Worm (Caenorhabditis elegans) whole organism, L3 larva: ENCODE results near the gene vglu-3.

Experiments
- aly-2 ChIP-seq: fragments of 150-350 bp; optimal IDR thresholded peaks from 2 replicates; lab custom pipeline; 2014; ENCODE audit warnings: missing biosample characterization, missing genetic modification characterization
- ama-1 ChIP-seq: fragments of 150-350 bp; optimal IDR thresholded peaks from 2 replicates; lab custom pipeline; 2018
- ceh-16 ChIP-seq: sonication (generic microtip); optimal IDR thresholded peaks from 2 replicates; lab custom pipeline; 2017; ENCODE audit warnings: missing biosample characterization, missing genetic modification characterization
- ceh-28 ChIP-seq: fragments of 150-350 bp; optimal IDR thresholded peaks from 2 replicates; lab custom pipeline; 2014; ENCODE audit warnings: missing biosample characterization, missing genetic modification reagents, missing genetic modification characterization
- ceh-82 ChIP-seq: fragments of 150-350 bp; optimal IDR thresholded peaks from 2 replicates; lab custom pipeline; 2014; ENCODE audit warnings: missing biosample characterization, missing genetic modification characterization
- ceh-9 ChIP-seq: sonication (generic microtip); optimal IDR thresholded peaks from 2 replicates; lab custom pipeline; 2018; ENCODE audit warnings: missing biosample characterization, missing genetic modification characterization
- daf-12 ChIP-seq: fragments of 150-350 bp; optimal IDR thresholded peaks from 2 replicates; lab custom pipeline; 2014; ENCODE audit warnings: missing biosample characterization, missing genetic modification reagents, missing genetic modification characterization
- egl-27 ChIP-seq: sonication (generic microtip); optimal IDR thresholded peaks from 4 replicates; lab custom pipeline; 2017; ENCODE audit warnings: missing biosample characterization, missing genetic modification reagents, missing genetic modification characterization
- egl-5 ChIP-seq: fragments of 150-350 bp; optimal IDR thresholded peaks from 2 replicates; lab custom pipeline; 2017; ENCODE audit warnings: missing biosample characterization, missing genetic modification reagents, missing genetic modification characterization, inconsistent platforms
- elt-1 ChIP-seq: fragments of 150-350 bp; optimal IDR thresholded peaks from 2 replicates; lab custom pipeline; 2014; ENCODE audit warnings: missing biosample characterization, missing genetic modification characterization
- elt-2 ChIP-seq: sonication (generic microtip); optimal IDR thresholded peaks from 2 replicates; lab custom pipeline; 2016; ENCODE audit warnings: missing genetic modification reagents, mild to moderate bottlenecking, missing genetic modification characterization, missing compliant biosample characterization
- elt-3 ChIP-seq, 3 experiments: fragments of 150-350 bp in 1 of 3; sonication (generic microtip) in 2 of 3; optimal IDR thresholded peaks; 2 replicates in 2 of 3; 4 replicates in 1 of 3; lab custom pipeline; 2014 to 2017; ENCODE audit warnings: missing biosample characterization in 3 of 3, missing genetic modification characterization in 3 of 3
- fkh-10 ChIP-seq: sonication (generic microtip); optimal IDR thresholded peaks from 2 replicates; lab custom pipeline; 2017; ENCODE audit warnings: missing biosample characterization, missing genetic modification reagents, missing genetic modification characterization
- fkh-2 ChIP-seq: fragments of 150-350 bp; optimal IDR thresholded peaks from 2 replicates; lab custom pipeline; 2014; ENCODE audit warnings: missing biosample characterization, missing genetic modification reagents, missing genetic modification characterization
- fos-1 ChIP-seq: fragments of 150-350 bp; optimal IDR thresholded peaks from 2 replicates; lab custom pipeline; 2014; ENCODE audit warnings: missing biosample characterization, missing genetic modification characterization
- hmg-11 ChIP-seq: sonication (generic microtip); optimal IDR thresholded peaks from 2 replicates; lab custom pipeline; 2016; ENCODE audit warnings: missing genetic modification characterization, missing compliant biosample characterization
- jun-1 ChIP-seq: fragments of 150-350 bp; optimal IDR thresholded peaks from 2 replicates; lab custom pipeline; 2014; ENCODE audit warnings: missing biosample characterization, missing genetic modification reagents, missing genetic modification characterization
- lin-15B ChIP-seq: fragments of 150-350 bp; optimal IDR thresholded peaks from 2 replicates; lab custom pipeline; 2014; ENCODE audit warnings: missing biosample characterization, missing genetic modification characterization
- lin-39 ChIP-seq: fragments of 150-350 bp; optimal IDR thresholded peaks from 2 replicates; lab custom pipeline; 2018; ENCODE audit warnings: missing biosample characterization, missing genetic modification reagents, missing genetic modification characterization
- lsy-12 ChIP-seq: sonication (generic microtip); optimal IDR thresholded peaks from 2 replicates; lab custom pipeline; 2016; ENCODE audit warnings: mild to moderate bottlenecking, missing genetic modification characterization, missing compliant biosample characterization
- mdl-1 ChIP-seq: fragments of 150-350 bp; optimal IDR thresholded peaks from 2 replicates; lab custom pipeline; 2014; ENCODE audit warnings: missing biosample characterization, missing genetic modification characterization
- nfya-1 ChIP-seq: sonication (generic microtip); optimal IDR thresholded peaks from 2 replicates; lab custom pipeline; 2017; ENCODE audit warnings: missing genetic modification characterization, mild to moderate bottlenecking, missing compliant biosample characterization, antibody characterized with exemption, moderate library complexity; ENCODE audit not compliant: insufficient read depth
- nhr-11 ChIP-seq: fragments of 150-350 bp; optimal IDR thresholded peaks from 2 replicates; lab custom pipeline; 2014; ENCODE audit warnings: missing biosample characterization, missing genetic modification characterization
- nhr-12 ChIP-seq: fragments of 150-350 bp; optimal IDR thresholded peaks from 2 replicates; lab custom pipeline; 2014; ENCODE audit warnings: missing biosample characterization, missing genetic modification characterization
- nhr-25 ChIP-seq: sonication (generic microtip); optimal IDR thresholded peaks from 2 replicates; lab custom pipeline; 2017; ENCODE audit warnings: missing biosample characterization, missing genetic modification characterization
- nhr-43 ChIP-seq: sonication (generic microtip); optimal IDR thresholded peaks from 2 replicates; lab custom pipeline; 2016; ENCODE audit warnings: mild to moderate bottlenecking, missing genetic modification characterization, missing compliant biosample characterization; ENCODE audit not compliant: poor library complexity, severe bottlenecking
- nhr-67 ChIP-seq: fragments of 150-350 bp; optimal IDR thresholded peaks from 2 replicates; lab custom pipeline; 2014; ENCODE audit warnings: missing biosample characterization, missing genetic modification characterization
- nhr-77 ChIP-seq: fragments of 150-350 bp; optimal IDR thresholded peaks from 2 replicates; lab custom pipeline; 2014; ENCODE audit warnings: missing biosample characterization, missing genetic modification characterization
- pha-4 ChIP-seq: fragments of 150-350 bp; optimal IDR thresholded peaks from 2 replicates; lab custom pipeline; 2014; ENCODE audit warnings: missing biosample characterization, missing genetic modification reagents, missing genetic modification characterization
- pqm-1 ChIP-seq: fragments of 150-350 bp; optimal IDR thresholded peaks from 2 replicates; lab custom pipeline; 2017; ENCODE audit warnings: missing biosample characterization, missing genetic modification characterization, inconsistent platforms
- sea-2 ChIP-seq: fragments of 150-350 bp; sonication (generic microtip); optimal IDR thresholded peaks from 4 replicates; lab custom pipeline; 2014; ENCODE audit warnings: missing biosample characterization, missing genetic modification reagents, missing genetic modification characterization
- skn-1 ChIP-seq: fragments of 150-350 bp; optimal IDR thresholded peaks from 2 replicates; lab custom pipeline; 2014; ENCODE audit warnings: missing biosample characterization, missing genetic modification characterization
- snpc-4 ChIP-seq: fragments of 150-350 bp; optimal IDR thresholded peaks from 2 replicates; lab custom pipeline; 2014; ENCODE audit warnings: missing biosample characterization, missing genetic modification characterization
- tbx-2 ChIP-seq: sonication (generic microtip); optimal IDR thresholded peaks from 2 replicates; lab custom pipeline; 2016; ENCODE audit warnings: mild to moderate bottlenecking, missing genetic modification characterization, missing compliant biosample characterization
- unc-39 ChIP-seq: sonication (generic microtip); optimal IDR thresholded peaks from 4 replicates; lab custom pipeline; 2017; ENCODE audit warnings: missing biosample characterization, missing genetic modification characterization
- unc-62 ChIP-seq: fragments of 150-350 bp; sonication (generic microtip); optimal IDR thresholded peaks from 4 replicates; lab custom pipeline; 2014; ENCODE audit warnings: missing biosample characterization, missing genetic modification reagents, missing genetic modification characterization

The vglu-3 gene

ce11 chrIII:10271807-10272206, 28.4 kb upstream of the vglu-3 start:
- TF ChIP-seq daf-12 (tag; lab: Kevin White, UChicago) (no peak), snpc-4 (no peak), lin-15B (tag; lab: Kevin White, UChicago) (no peak), nhr-77 (tag; lab: Kevin White, UChicago) (no peak), nhr-67 (tag; lab: Kevin White, UChicago) (no peak), mdl-1 (tag; lab: Kevin White, UChicago) (no peak), ceh-82 (tag; lab: Kevin White, UChicago) (no peak)
- TF ChIP-seq, all 47 proteins: peak for 0

DNA sequence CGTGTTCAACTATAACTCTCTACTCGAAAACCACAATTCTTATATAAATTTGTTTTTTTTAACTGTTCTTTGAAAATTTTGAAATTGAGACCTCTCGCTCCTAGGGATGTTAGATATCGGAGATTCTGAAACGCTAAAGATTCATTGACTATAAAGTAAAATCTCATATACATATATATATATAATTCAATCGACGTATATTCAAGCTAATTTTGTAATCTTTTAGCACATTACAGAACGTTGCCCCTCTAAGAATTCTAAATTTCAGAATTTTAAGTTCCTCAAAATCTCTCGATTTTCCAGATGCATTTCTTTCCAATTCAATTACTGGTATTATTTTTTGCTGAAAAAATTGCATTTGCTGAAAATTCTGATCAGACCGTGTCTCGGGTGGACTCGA, 21.4 kb upstream of the vglu-3 start, which contains the start of gene pad-2:
Gene pad-2 (plus strand): TSS at position 301 of the 400 bp plus-strand sequence.
- TF ChIP-seq ama-1 (lab: Kevin White, UChicago): no peak
- no peak for TF ChIP-seq nhr-11 (tag; lab: Kevin White, UChicago)
- TF ChIP-seq nhr-67 (tag; lab: Kevin White, UChicago): no peak
- TF ChIP-seq fkh-2 (tag; lab: Kevin White, UChicago): no peak
- no peak for TF ChIP-seq fkh-10 (GFP tag; lab: Kevin White, UChicago)
- no peak for TF ChIP-seq ceh-9
- TF ChIP-seq nhr-77 (tag; lab: Kevin White, UChicago): no peak
- no peak for TF ChIP-seq unc-62 (GFP tag; lab: Kevin White, UChicago)
- no peak for TF ChIP-seq egl-5 (tag; lab: Kevin White, UChicago)
- TF ChIP-seq tbx-2: no peak
- no peak for TF ChIP-seq mdl-1 (tag; lab: Kevin White, UChicago)
- TF ChIP-seq pha-4 (tag; lab: Kevin White, UChicago): no peak
- TF ChIP-seq pqm-1 (tag; lab: Kevin White, UChicago): no peak
- no peak for TF ChIP-seq egl-27 (tag; lab: Kevin White, UChicago)
- TF ChIP-seq ceh-16 (tag; lab: Kevin White, UChicago): no peak
- TF ChIP-seq elt-1 (tag; lab: Kevin White, UChicago): no peak

ce11 chrIII:10284214-10284613, 16.0 kb upstream of the vglu-3 start:
- TF ChIP-seq lin-39 (tag; lab: Kevin White, UChicago): peak; percentile 94
- no peak for TF ChIP-seq fkh-2 (tag; lab: Kevin White, UChicago)
- TF ChIP-seq daf-12 (tag; lab: Kevin White, UChicago): no peak
- TF ChIP-seq nfya-1 (tag; lab: Kevin White, UChicago): peak; percentile 74
- TF ChIP-seq lin-15B (tag; lab: Kevin White, UChicago): peak; percentile 52
- peak; percentile 31 for TF ChIP-seq ceh-28 (tag; lab: Kevin White, UChicago)
- peak; percentile 87 for TF ChIP-seq fkh-10 (GFP tag; lab: Kevin White, UChicago)
- TF ChIP-seq fos-1 (tag; lab: Kevin White, UChicago): no peak
- no peak for TF ChIP-seq ama-1 (lab: Kevin White, UChicago)
- TF ChIP-seq snpc-4: peak; percentile 11
- TF ChIP-seq mdl-1 (tag; lab: Kevin White, UChicago): peak; percentile 12
- TF ChIP-seq tbx-2: peak; percentile 8
- peak; percentile 73 for TF ChIP-seq hmg-11 (tag; lab: Kevin White, UChicago)
- peak; percentile 13 for TF ChIP-seq elt-1 (tag; lab: Kevin White, UChicago)
- no peak for TF ChIP-seq pha-4 (tag; lab: Kevin White, UChicago)
- peak; percentile 8 for TF ChIP-seq sea-2 (GFP tag; lab: Kevin White, UChicago)

- TF ChIP-seq snpc-4: no peak
- TF ChIP-seq mdl-1 (tag; lab: Kevin White, UChicago): no peak
- no peak for TF ChIP-seq lsy-12 (tag; lab: Kevin White, UChicago)
- TF ChIP-seq aly-2: no peak
- TF ChIP-seq elt-3 (tag; optimal IDR thresholded peaks at IDR 0.05; lab: Kevin White, UChicago): no peak
- no peak for TF ChIP-seq unc-39 (tag; lab: Kevin White, UChicago)
- no peak for TF ChIP-seq nhr-25 (tag; lab: Kevin White, UChicago)
- TF ChIP-seq nhr-67 (tag; lab: Kevin White, UChicago): no peak
- TF ChIP-seq skn-1: no peak
- TF ChIP-seq nhr-43 (tag; lab: Kevin White, UChicago): no peak
- TF ChIP-seq lin-15B (tag; lab: Kevin White, UChicago): no peak
- TF ChIP-seq ceh-16 (tag; lab: Kevin White, UChicago): no peak
- no peak for TF ChIP-seq elt-2
- TF ChIP-seq nhr-11 (tag; lab: Kevin White, UChicago): no peak
- no peak for TF ChIP-seq fkh-10 (GFP tag; lab: Kevin White, UChicago)
- no peak for TF ChIP-seq nhr-12 (tag; lab: Kevin White, UChicago)
- no peak for TF ChIP-seq fkh-2 (tag; lab: Kevin White, UChicago)
- no peak for TF ChIP-seq jun-1 (tag; lab: Kevin White, UChicago)
- TF ChIP-seq, all 47 proteins: peak for 0
Observed at ce11 chrIII:10285623-10286022, 14.6 kb upstream of the vglu-3 start, which contains the start of gene K10G9.2. Gene K10G9.2, plus strand, starts transcription at chrIII:10285923.
